Worm (Caenorhabditis elegans) whole organism, young adult: ENCODE measurements around the gene C54E10.10.

Source experiments
- F37B4.10 ChIP-seq: fragments of 200-800 bp; sonication (Bioruptor generic); IDR thresholded peaks from 2 replicates; pipeline ENCODE4 v1.3.6; 2022; ENCODE audit warnings: missing genetic modification characterization, missing compliant biosample characterization
- F49E8.2 ChIP-seq: sonication (generic microtip); optimal IDR thresholded peaks from 3 replicates; lab custom pipeline; 2017; ENCODE audit warnings: missing genetic modification characterization, mild to moderate bottlenecking, missing compliant biosample characterization, antibody characterized with exemption, moderate library complexity; ENCODE audit not compliant: insufficient read depth
- F52B5.7 ChIP-seq: sonication (generic microtip); optimal IDR thresholded peaks from 2 replicates; lab custom pipeline; 2016; ENCODE audit warnings: mild to moderate bottlenecking, missing genetic modification characterization, missing compliant biosample characterization
- Y67H2A.10 ChIP-seq: fragments of 200-800 bp; sonication (Bioruptor generic); conservative IDR thresholded peaks from 2 replicates; pipeline ENCODE4 v1.3.6; 2022; ENCODE audit warnings: missing genetic modification reagents, missing genetic modification characterization, missing compliant biosample characterization
- ZK185.1 ChIP-seq: sonication (generic microtip); optimal IDR thresholded peaks from 2 replicates; lab custom pipeline; 2016; ENCODE audit warnings: mild to moderate bottlenecking, missing genetic modification characterization, missing compliant biosample characterization; ENCODE audit not compliant: poor library complexity, severe bottlenecking
- aptf-2 ChIP-seq: fragments of 200-800 bp; sonication (Bioruptor generic); conservative IDR thresholded peaks from 2 replicates; pipeline ENCODE4 v1.3.6; 2022; ENCODE audit warnings: missing genetic modification reagents, missing genetic modification characterization, missing compliant biosample characterization
- attf-5 ChIP-seq: fragments of 200-800 bp; sonication (Bioruptor generic); optimal IDR thresholded peaks from 2 replicates; lab custom pipeline; 2018; ENCODE audit warnings: mild to moderate bottlenecking, missing genetic modification characterization, missing compliant biosample characterization
- cebp-1 ChIP-seq, 2 experiments: fragments of 200-800 bp in 1 of 2; sonication (Bioruptor generic) in 1 of 2; sonication (generic microtip) in 1 of 2; IDR thresholded peaks in 1 of 2; optimal IDR thresholded peaks in 1 of 2; 2 replicates each; pipeline versions ENCODE4 v1.3.6 to Lab custom; 2017 to 2022; ENCODE audit warnings: missing compliant biosample characterization in 2 of 2, missing genetic modification characterization in 2 of 2, mild to moderate bottlenecking in 1 of 2, missing genetic modification reagents in 1 of 2, moderate library complexity in 1 of 2
- ceh-100 ChIP-seq: fragments of 200-800 bp; sonication (Bioruptor generic); IDR thresholded peaks from 2 replicates; pipeline ENCODE4 v1.3.6; 2022; ENCODE audit warnings: missing genetic modification reagents, missing genetic modification characterization, missing compliant biosample characterization
- ceh-27 ChIP-seq: fragments of 200-800 bp; sonication (Bioruptor generic); optimal IDR thresholded peaks from 2 replicates; lab custom pipeline; 2018; ENCODE audit warnings: mild to moderate bottlenecking, missing genetic modification characterization, moderate library complexity, missing compliant biosample characterization
- ceh-79 ChIP-seq: sonication (generic microtip); optimal IDR thresholded peaks from 2 replicates; lab custom pipeline; 2017; ENCODE audit warnings: mild to moderate bottlenecking, missing genetic modification characterization, missing compliant biosample characterization
- chd-7 ChIP-seq: sonication (generic microtip); optimal IDR thresholded peaks from 2 replicates; lab custom pipeline; 2016; ENCODE audit warnings: mild to moderate bottlenecking, missing genetic modification characterization, moderate library complexity, missing compliant biosample characterization
- dox-1 ChIP-seq: fragments of 200-800 bp; sonication (Bioruptor generic); IDR thresholded peaks from 2 replicates; pipeline ENCODE4 v1.3.6; 2022; ENCODE audit warnings: missing genetic modification reagents, missing genetic modification characterization, missing compliant biosample characterization
- dpff-1 ChIP-seq: sonication (generic microtip); optimal IDR thresholded peaks from 2 replicates; lab custom pipeline; 2017; ENCODE audit warnings: mild to moderate bottlenecking, missing genetic modification characterization, missing compliant biosample characterization
- egl-18 ChIP-seq: fragments of 200-800 bp; sonication (Bioruptor generic); IDR thresholded peaks from 2 replicates; pipeline ENCODE4 v1.3.6; 2022; ENCODE audit warnings: missing genetic modification reagents, missing genetic modification characterization, missing compliant biosample characterization
- egrh-3 ChIP-seq: fragments of 200-800 bp; sonication (Bioruptor generic); IDR thresholded peaks from 2 replicates; pipeline ENCODE4 v1.3.6; 2022; ENCODE audit warnings: missing genetic modification reagents, missing genetic modification characterization, missing compliant biosample characterization
- fkh-3 ChIP-seq: sonication (generic microtip); optimal IDR thresholded peaks from 2 replicates; lab custom pipeline; 2016; ENCODE audit warnings: mild to moderate bottlenecking, missing genetic modification characterization, missing compliant biosample characterization
- hlh-12 ChIP-seq: sonication (generic microtip); optimal IDR thresholded peaks from 2 replicates; lab custom pipeline; 2016; ENCODE audit warnings: missing genetic modification characterization, missing compliant biosample characterization
- hlh-26 ChIP-seq: fragments of 200-800 bp; sonication (Bioruptor generic); conservative IDR thresholded peaks from 2 replicates; pipeline ENCODE4 v1.3.6; 2022; ENCODE audit warnings: missing genetic modification reagents, missing genetic modification characterization, missing compliant biosample characterization
- hmg-1.2 ChIP-seq: fragments of 200-800 bp; sonication (Bioruptor generic); IDR thresholded peaks from 2 replicates; pipeline ENCODE4 v1.3.6; 2022; ENCODE audit warnings: missing genetic modification reagents, missing genetic modification characterization, missing compliant biosample characterization
- hsf-1 ChIP-seq: fragments of 200-800 bp; sonication (Bioruptor generic); IDR thresholded peaks from 2 replicates; pipeline ENCODE4 v1.3.6; 2022; ENCODE audit warnings: missing genetic modification reagents, missing genetic modification characterization, missing compliant biosample characterization
- let-526 ChIP-seq: fragments of 200-800 bp; sonication (Bioruptor generic); IDR thresholded peaks from 2 replicates; pipeline ENCODE4 v1.3.6; 2022; ENCODE audit warnings: missing genetic modification reagents, missing genetic modification characterization, missing compliant biosample characterization
- lin-26 ChIP-seq: fragments of 200-800 bp; sonication (Bioruptor generic); IDR thresholded peaks from 2 replicates; pipeline ENCODE4 v1.3.6; 2022; ENCODE audit warnings: missing genetic modification reagents, missing genetic modification characterization, missing compliant biosample characterization
- lin-35 ChIP-seq, 3 experiments: fragments of 150-350 bp in 2 of 3; sonication (generic microtip) in 1 of 3; optimal IDR thresholded peaks; 2 replicates each; lab custom pipeline; 2014 to 2018; ENCODE audit warnings: missing biosample characterization in 3 of 3, missing genetic modification characterization in 3 of 3, missing genetic modification reagents in 3 of 3
- lir-1 ChIP-seq: fragments of 200-800 bp; sonication (Bioruptor generic); conservative IDR thresholded peaks from 2 replicates; pipeline ENCODE4 v1.3.6; 2022; ENCODE audit warnings: missing genetic modification reagents, missing genetic modification characterization, missing compliant biosample characterization
- madf-8 ChIP-seq: fragments of 200-800 bp; sonication (Bioruptor generic); conservative IDR thresholded peaks from 2 replicates; pipeline ENCODE4 v1.3.6; 2022; ENCODE audit warnings: missing genetic modification reagents, missing genetic modification characterization, missing compliant biosample characterization
- mel-28 ChIP-seq: sonication (generic microtip); optimal IDR thresholded peaks from 2 replicates; lab custom pipeline; 2016; ENCODE audit warnings: borderline replicate concordance, mild to moderate bottlenecking, missing genetic modification characterization, missing compliant biosample characterization
- mes-4 ChIP-seq: sonication (generic microtip); optimal IDR thresholded peaks from 2 replicates; lab custom pipeline; 2016; ENCODE audit warnings: missing genotype, missing genetic modification characterization, missing compliant biosample characterization
- nfya-1 ChIP-seq: sonication (generic microtip); optimal IDR thresholded peaks from 2 replicates; lab custom pipeline; 2017; ENCODE audit warnings: antibody characterized with exemption, missing compliant biosample characterization, missing genetic modification characterization, borderline replicate concordance; ENCODE audit not compliant: insufficient read depth
- nfya-2 ChIP-seq: fragments of 200-800 bp; sonication (Bioruptor generic); IDR thresholded peaks from 2 replicates; pipeline ENCODE4 v1.3.6; 2022; ENCODE audit warnings: missing genetic modification reagents, missing genetic modification characterization, missing compliant biosample characterization
- nhr-179 ChIP-seq: sonication (generic microtip); optimal IDR thresholded peaks from 2 replicates; lab custom pipeline; 2016; ENCODE audit warnings: mild to moderate bottlenecking, missing genetic modification characterization, missing compliant biosample characterization
- pha-4 ChIP-seq: fragments of 150-350 bp; sonication (generic microtip); optimal IDR thresholded peaks from 2 replicates; lab custom pipeline; 2014; ENCODE audit warnings: missing biosample characterization, missing genetic modification reagents, missing genetic modification characterization
- sea-2 ChIP-seq: fragments of 200-800 bp; sonication (Bioruptor generic); IDR thresholded peaks from 2 replicates; pipeline ENCODE4 v1.3.6; 2022; ENCODE audit warnings: missing genetic modification characterization, missing compliant biosample characterization
- snpc-1.1 ChIP-seq: sonication (generic microtip); optimal IDR thresholded peaks from 2 replicates; lab custom pipeline; 2017; ENCODE audit warnings: missing genetic modification characterization, mild to moderate bottlenecking, missing compliant biosample characterization, antibody characterized with exemption, moderate library complexity, missing genotype, missing genetic modification reagents; ENCODE audit not compliant: insufficient read depth
- snpc-4 ChIP-seq, 5 experiments: fragments of 150-350 bp in 1 of 5; sonication (generic microtip) in 4 of 5; optimal IDR thresholded peaks; 2 replicates each; lab custom pipeline; 2014 to 2018; ENCODE audit warnings: missing genetic modification characterization in 5 of 5, missing biosample characterization in 3 of 5, antibody characterized with exemption in 2 of 5, mild to moderate bottlenecking in 2 of 5, missing compliant biosample characterization in 2 of 5, missing genotype in 2 of 5, moderate library complexity in 2 of 5, missing genetic modification reagents in 1 of 5
- somi-1 ChIP-seq: fragments of 200-800 bp; sonication (Bioruptor generic); optimal IDR thresholded peaks from 2 replicates; lab custom pipeline; 2018; ENCODE audit warnings: mild to moderate bottlenecking, missing genetic modification characterization, missing compliant biosample characterization
- xnd-1 ChIP-seq: sonication (generic microtip); optimal IDR thresholded peaks from 2 replicates; lab custom pipeline; 2016; ENCODE audit warnings: missing genotype, missing genetic modification reagents, missing genetic modification characterization, missing compliant biosample characterization
- zfh-2 ChIP-seq: fragments of 200-800 bp; sonication (Bioruptor generic); conservative IDR thresholded peaks from 2 replicates; pipeline ENCODE4 v1.3.6; 2022; ENCODE audit warnings: missing genetic modification reagents, missing genetic modification characterization, missing compliant biosample characterization
- zim-3 ChIP-seq: sonication (generic microtip); optimal IDR thresholded peaks from 2 replicates; lab custom pipeline; 2017; ENCODE audit warnings: mild to moderate bottlenecking, missing genetic modification characterization, moderate library complexity, missing compliant biosample characterization
- ztf-18 ChIP-seq: sonication (generic microtip); optimal IDR thresholded peaks from 2 replicates; lab custom pipeline; 2016; ENCODE audit warnings: missing genotype, mild to moderate bottlenecking, missing genetic modification characterization, missing compliant biosample characterization
- ztf-3 ChIP-seq: fragments of 200-800 bp; sonication (Bioruptor generic); optimal IDR thresholded peaks from 2 replicates; lab custom pipeline; 2018; ENCODE audit warnings: mild to moderate bottlenecking, missing genetic modification characterization, missing compliant biosample characterization

Gene C54E10.10

DNA sequence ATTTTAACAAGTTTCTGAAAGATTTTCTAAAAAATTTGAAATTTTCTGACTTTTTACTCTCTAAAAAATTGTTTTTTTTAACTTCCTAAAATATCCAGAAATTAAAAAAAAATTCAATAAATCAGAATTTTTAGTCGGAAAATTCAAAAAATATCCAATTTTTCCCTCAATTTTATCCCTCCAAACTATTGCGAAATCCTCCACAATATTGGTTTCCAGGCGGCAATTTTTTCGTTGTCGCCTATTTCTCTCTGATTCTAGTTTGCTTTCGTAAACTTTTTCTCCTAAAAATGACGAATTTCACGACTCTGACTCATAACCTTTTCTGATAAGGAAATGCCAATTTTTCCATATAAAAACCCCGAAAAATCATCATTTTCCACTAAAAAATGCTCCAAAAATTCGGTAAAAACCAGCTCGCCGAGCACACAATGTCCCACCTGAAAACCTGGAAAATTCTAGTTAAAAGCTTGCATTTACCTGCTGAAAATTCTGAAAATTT is 15.7 kb downstream of the C54E10.10 start, which contains the start of gene Y17D7B.2:
Gene Y17D7B.2 (plus strand): TSS at position 323 of the 502 bp plus-strand sequence.
- TF ChIP-seq cebp-1 (GFP tag; IDR thresholded peaks at IDR 0.05; lab: Robert Waterston, UW) (peak; percentile 64; the same call in 1 of the 2 replicates), cebp-1 (tag; optimal IDR thresholded peaks at IDR 0.05; lab: Kevin White, UChicago) (peak; percentile 96), lir-1 (no peak)

DNA sequence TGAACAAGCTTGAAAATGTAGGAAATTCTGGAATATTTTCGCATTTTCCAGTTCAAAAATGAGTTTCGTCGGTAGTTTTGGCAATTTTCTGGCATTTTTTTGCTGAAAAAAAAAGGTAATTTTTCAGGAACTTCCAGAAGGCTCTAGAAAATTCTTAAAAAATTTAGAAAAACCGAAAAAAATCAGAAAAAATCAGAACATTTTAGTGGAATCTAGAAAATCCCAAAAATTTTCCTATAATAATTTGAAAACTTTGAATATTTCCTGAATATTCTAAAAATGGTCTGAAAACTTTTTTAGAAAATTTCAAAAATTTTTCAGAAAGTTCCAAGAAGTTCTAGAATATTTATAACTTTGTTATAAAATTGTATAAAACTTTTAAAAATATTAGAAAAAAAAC is 16.5 kb downstream of the C54E10.10 start, which contains the start of gene Y17D7B.3:
Gene Y17D7B.3 (minus strand): TSS at position 101 of the 400 bp plus-strand sequence.
- TF ChIP-seq egrh-3 (GFP tag; lab: Robert Waterston, UW), result no peak
- TF ChIP-seq F37B4.10 (GFP tag; lab: Robert Waterston, UW), result no peak
- TF ChIP-seq hlh-26 (GFP tag; lab: Robert Waterston, UW), result no peak
- no peak for TF ChIP-seq ztf-3 (GFP tag; lab: Kevin White, UChicago)

DNA sequence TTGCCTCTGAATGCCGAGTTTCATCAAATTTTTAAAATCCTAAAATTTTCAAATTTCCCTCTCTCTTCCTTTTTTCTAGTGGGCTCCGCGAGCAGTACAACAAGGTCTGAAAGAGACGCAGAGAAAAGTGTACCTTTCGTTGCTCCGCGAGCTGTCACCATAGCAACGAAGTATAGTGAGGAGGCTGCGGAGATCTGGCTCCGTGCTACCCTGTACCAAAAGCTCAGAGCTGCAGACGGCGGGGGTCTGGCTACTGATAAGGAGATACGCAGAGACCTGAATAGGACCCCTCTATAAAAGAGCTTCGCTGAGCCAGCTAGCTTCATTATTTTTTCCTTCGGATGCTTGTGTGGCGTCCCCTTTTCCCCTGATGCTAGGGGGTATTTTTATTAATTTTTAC is 19.7 kb downstream of the C54E10.10 start, which contains the start of gene Y17D7B.10:
Gene Y17D7B.10 (plus strand): TSS at position 243 of the 400 bp plus-strand sequence.
- TF ChIP-seq nhr-179 (no peak), xnd-1 (tag; lab: Kevin White, UChicago) (no peak), fkh-3 (tag; lab: Kevin White, UChicago) (no peak), nfya-2 (GFP tag; lab: Robert Waterston, UW) (no peak), let-526 (no peak), dpff-1 (no peak), sea-2 (GFP tag; lab: Robert Waterston, UW) (no peak), ceh-79 (tag; lab: Kevin White, UChicago) (no peak), hlh-12 (tag; lab: Kevin White, UChicago) (no peak), madf-8 (GFP tag; lab: Robert Waterston, UW) (no peak), somi-1 (GFP tag; lab: Kevin White, UChicago) (no peak), ZK185.1 (tag; lab: Kevin White, UChicago) (no peak), aptf-2 (GFP tag; lab: Robert Waterston, UW) (no peak)

DNA sequence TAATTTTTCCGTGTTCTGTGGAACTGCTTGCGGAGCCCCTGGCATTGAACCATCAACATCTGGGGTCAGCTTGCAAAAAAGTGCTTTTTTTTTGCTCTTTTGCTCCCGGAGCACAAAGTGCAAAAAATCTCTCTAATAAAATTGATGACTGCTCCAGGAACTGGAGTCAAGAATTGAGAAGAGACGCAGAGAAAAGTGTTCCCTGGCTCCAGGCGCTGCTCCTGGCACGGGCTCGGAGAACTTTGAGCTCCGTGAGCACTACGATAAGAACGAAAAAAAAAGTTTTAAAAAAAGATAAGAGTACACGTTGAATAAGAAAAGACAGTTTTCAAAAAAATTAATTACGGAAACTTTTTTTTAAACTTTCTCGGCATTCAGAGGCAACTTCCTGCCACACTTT is 20.4 kb downstream of the C54E10.10 start:
- TF ChIP-seq F52B5.7 (no peak), dox-1 (peak; percentile 61), egl-18 (no peak), nfya-1 (tag; lab: Kevin White, UChicago) (no peak), hlh-26 (GFP tag; lab: Robert Waterston, UW) (no peak), cebp-1 (GFP tag; IDR thresholded peaks at IDR 0.05; lab: Robert Waterston, UW) (no peak), cebp-1 (tag; optimal IDR thresholded peaks at IDR 0.05; lab: Kevin White, UChicago) (peak; percentile 32), hmg-1.2 (peak; percentile 27; the same call in 1 of the 2 replicates), F49E8.2 (tag; lab: Kevin White, UChicago) (no peak), hlh-12 (tag; lab: Kevin White, UChicago) (no peak), pha-4 (tag; lab: Kevin White, UChicago) (no peak), Y67H2A.10 (GFP tag; lab: Robert Waterston, UW) (no peak), attf-5 (GFP tag; lab: Kevin White, UChicago) (no peak), ceh-100 (GFP tag; lab: Robert Waterston, UW) (no peak), mes-4 (tag; lab: Kevin White, UChicago) (no peak), chd-7 (no peak), zfh-2 (GFP tag; lab: Robert Waterston, UW) (peak; percentile 48), lin-35 (GFP tag; optimal IDR thresholded peaks at IDR 0.05; lab: Kevin White, UChicago) (peak in 1 of 3 experiments; percentile 15), zim-3 (no peak), mel-28 (tag; lab: Kevin White, UChicago) (no peak), ceh-27 (GFP tag; lab: Kevin White, UChicago) (no peak), hsf-1 (GFP tag; lab: Robert Waterston, UW) (no peak), lin-26 (GFP tag; lab: Robert Waterston, UW) (no peak), snpc-4 (GFP tag; optimal IDR thresholded peaks at IDR 0.05; lab: Kevin White, UChicago) (no peak), snpc-4 (tag; optimal IDR thresholded peaks at IDR 0.05; lab: Kevin White, UChicago) (peak in 1 of 4 experiments; percentile 15), ztf-18 (tag; lab: Kevin White, UChicago) (no peak), snpc-1.1 (no peak)
